Worm (Caenorhabditis elegans) whole organism, L4 larva: ENCODE measurements around the gene F08F8.6.

Experiments
- R02D3.7 ChIP-seq: fragments of 150-350 bp; sonication (generic microtip); optimal IDR thresholded peaks from 3 replicates; lab custom pipeline; 2014; ENCODE audit warnings: missing biosample characterization, missing genetic modification characterization
- ama-1 ChIP-seq: fragments of 150-350 bp; optimal IDR thresholded peaks from 2 replicates; lab custom pipeline; 2014; ENCODE audit warnings: inconsistent platforms, mixed read lengths
- dve-1 ChIP-seq: sonication (generic microtip); optimal IDR thresholded peaks from 2 replicates; lab custom pipeline; 2017; ENCODE audit warnings: antibody characterized with exemption, mild to moderate bottlenecking, missing genetic modification characterization, missing compliant biosample characterization; ENCODE audit not compliant: insufficient read depth
- fkh-10 ChIP-seq: fragments of 150-350 bp; optimal IDR thresholded peaks from 2 replicates; lab custom pipeline; 2014; ENCODE audit warnings: missing biosample characterization, missing genetic modification reagents, missing genetic modification characterization
- hlh-30 ChIP-seq: sonication (generic microtip); optimal IDR thresholded peaks from 2 replicates; lab custom pipeline; 2017; ENCODE audit warnings: antibody characterized with exemption, mild to moderate bottlenecking, missing genetic modification characterization, missing compliant biosample characterization; ENCODE audit not compliant: insufficient read depth
- lin-1 ChIP-seq: fragments of 200-800 bp; sonication (Bioruptor generic); IDR thresholded peaks from 2 replicates; pipeline ENCODE4 v1.3.6; 2022; ENCODE audit warnings: missing genetic modification reagents, missing genetic modification characterization, missing compliant biosample characterization
- lin-13 ChIP-seq: fragments of 150-350 bp; optimal IDR thresholded peaks from 2 replicates; lab custom pipeline; 2014; ENCODE audit warnings: missing biosample characterization, missing genetic modification reagents, missing genetic modification characterization
- nhr-28 ChIP-seq: fragments of 150-350 bp; optimal IDR thresholded peaks from 2 replicates; lab custom pipeline; 2014; ENCODE audit warnings: missing biosample characterization, missing genetic modification characterization
- nhr-77 ChIP-seq: fragments of 150-350 bp; optimal IDR thresholded peaks from 2 replicates; lab custom pipeline; 2014; ENCODE audit warnings: missing biosample characterization, missing genetic modification characterization
- unc-62 ChIP-seq, 3 experiments: fragments of 150-350 bp in 1 of 3; sonication (generic microtip); optimal IDR thresholded peaks in 2 of 3; peaks in 1 of 3; 1 replicate in 1 of 3; 2 replicates in 2 of 3; lab custom pipeline; 2014 to 2017; ENCODE audit warnings: missing biosample characterization in 3 of 3, missing genetic modification characterization in 3 of 3, missing genetic modification reagents in 3 of 3, missing genotype in 1 of 3
- vab-7 ChIP-seq: fragments of 200-800 bp; sonication (Bioruptor generic); IDR thresholded peaks from 2 replicates; pipeline ENCODE4 v1.3.6; 2022; ENCODE audit warnings: missing genetic modification reagents, missing genetic modification characterization, missing compliant biosample characterization
- ztf-11 ChIP-seq: fragments of 150-350 bp; optimal IDR thresholded peaks from 2 replicates; lab custom pipeline; 2014; ENCODE audit warnings: missing biosample characterization, missing genetic modification characterization

DNA sequence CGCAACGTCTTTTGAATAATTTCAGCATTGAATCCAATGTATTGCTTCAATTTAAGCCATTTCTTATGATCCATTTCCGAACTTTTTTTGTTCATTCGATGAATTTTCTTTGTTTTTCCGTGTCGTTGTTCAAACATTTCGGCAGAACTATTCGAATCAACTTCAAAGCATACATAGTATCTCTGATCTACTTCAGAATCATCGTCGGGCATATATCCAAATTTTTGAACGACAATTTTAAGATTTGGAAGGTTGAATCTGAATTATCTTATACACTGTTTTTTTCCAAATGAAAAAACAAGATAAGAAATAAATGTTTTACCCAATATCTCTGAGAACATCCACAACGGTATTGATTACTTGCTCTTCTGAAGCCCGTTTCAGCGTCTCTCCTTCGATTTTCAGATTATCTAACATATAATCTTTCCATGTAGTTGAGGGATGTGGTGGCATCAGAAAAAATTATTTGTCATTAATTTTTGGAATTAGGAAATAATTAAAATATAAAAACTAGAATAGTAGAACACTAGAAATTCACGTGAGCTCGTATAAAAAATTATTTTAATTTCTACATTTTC, 14.2 kb upstream of the F08F8.6 start, which contains the start of gene lab-2:
- no peak for TF ChIP-seq unc-62 (GFP tag; optimal IDR thresholded peaks at IDR 0.05 in 1 of 2; lab: Kevin White, UChicago)
- TF ChIP-seq unc-62 (tag; optimal IDR thresholded peaks at IDR 0.05; lab: Kevin White, UChicago): no peak
- TF ChIP-seq lin-13: no peak
- TF ChIP-seq vab-7 (GFP tag; lab: Robert Waterston, UW): peak; percentile 6; the same call in 1 of the 2 replicates
- no peak for TF ChIP-seq nhr-28 (tag; lab: Kevin White, UChicago)
- TF ChIP-seq hlh-30 (tag; lab: Kevin White, UChicago): no peak
- peak; percentile 1 for TF ChIP-seq dve-1 (tag; lab: Kevin White, UChicago)
- no peak for TF ChIP-seq nhr-77 (tag; lab: Kevin White, UChicago)
- TF ChIP-seq lin-1 (GFP tag; lab: Robert Waterston, UW): no peak
- TF ChIP-seq ztf-11: no peak
- TF ChIP-seq fkh-10 (GFP tag; lab: Kevin White, UChicago): no peak
- no peak for TF ChIP-seq R02D3.7 (tag; lab: Kevin White, UChicago)
- TF ChIP-seq ama-1 (lab: Kevin White, UChicago): no peak
